Worm (Caenorhabditis elegans) whole organism, L1 larva: Measurements from ENCODE around the gene C16D9.1.

Experiments used
- ces-1 ChIP-seq: fragments of 150-350 bp; optimal IDR thresholded peaks from 2 replicates; lab custom pipeline; 2014; ENCODE audit warnings: missing biosample characterization, missing genetic modification reagents, missing genetic modification characterization
- egl-27 ChIP-seq, 2 experiments: fragments of 150-350 bp in 1 of 2; sonication (generic microtip); optimal IDR thresholded peaks; 3 replicates each; lab custom pipeline; 2017 to 2018; ENCODE audit warnings: missing biosample characterization in 2 of 2, missing genetic modification characterization in 2 of 2, missing genetic modification reagents in 2 of 2
- fkh-8 ChIP-seq: sonication (generic microtip); optimal IDR thresholded peaks from 2 replicates; lab custom pipeline; 2016; ENCODE audit warnings: mild to moderate bottlenecking, missing genetic modification characterization, missing compliant biosample characterization
- fos-1 ChIP-seq: fragments of 150-350 bp; optimal IDR thresholded peaks from 2 replicates; lab custom pipeline; 2014; ENCODE audit warnings: missing biosample characterization, missing genetic modification characterization
- nhr-237 ChIP-seq: fragments of 150-350 bp; optimal IDR thresholded peaks from 2 replicates; lab custom pipeline; 2014; ENCODE audit warnings: missing biosample characterization, missing genetic modification characterization
- pag-3 ChIP-seq: sonication (generic microtip); optimal IDR thresholded peaks from 2 replicates; lab custom pipeline; 2017; ENCODE audit warnings: missing genetic modification characterization, mild to moderate bottlenecking, missing compliant biosample characterization, antibody characterized with exemption, borderline replicate concordance; ENCODE audit not compliant: insufficient read depth
- unc-130 ChIP-seq: fragments of 150-350 bp; optimal IDR thresholded peaks from 2 replicates; lab custom pipeline; 2017; ENCODE audit warnings: missing biosample characterization, missing genetic modification characterization, inconsistent platforms
- unc-86 ChIP-seq: sonication (generic microtip); optimal IDR thresholded peaks from 2 replicates; lab custom pipeline; 2016; ENCODE audit warnings: missing genetic modification characterization, missing compliant biosample characterization

DNA sequence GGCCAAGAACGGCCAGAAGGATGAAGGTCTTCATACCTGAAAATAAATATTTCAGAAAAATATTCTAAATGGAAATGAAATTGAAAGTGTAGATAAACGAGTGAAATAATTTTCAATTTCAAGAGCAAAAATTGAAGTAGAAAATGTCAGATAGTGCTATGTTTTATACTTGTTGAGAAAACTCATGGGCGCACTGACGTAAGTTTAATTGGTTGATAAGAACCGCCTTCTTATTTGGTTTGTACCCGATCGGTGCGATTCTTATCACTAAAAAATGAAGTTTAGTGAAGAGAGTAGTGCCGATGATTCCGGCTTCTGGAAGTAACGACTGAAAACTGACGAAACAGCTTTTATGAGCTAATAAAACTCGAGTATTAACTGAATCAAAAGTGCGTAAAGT is 9.8 kb downstream of the C16D9.1 start, which contains the start of the genes asp-6 and asp-12:
- TF ChIP-seq unc-130 (tag; lab: Kevin White, UChicago), result no peak
- no peak for TF ChIP-seq egl-27 (tag; optimal IDR thresholded peaks at IDR 0.05; lab: Kevin White, UChicago)
- TF ChIP-seq pag-3 (tag; lab: Kevin White, UChicago), result no peak
- no peak for TF ChIP-seq fos-1
- TF ChIP-seq nhr-237, result no peak
- no peak for TF ChIP-seq fkh-8 (tag; lab: Kevin White, UChicago)
- no peak for TF ChIP-seq ces-1 (GFP tag; lab: Kevin White, UChicago)
- no peak for TF ChIP-seq unc-86 (tag; lab: Kevin White, UChicago)
